Fruit fly (Drosophila melanogaster): ENCODE results near the gene HLH4C.

- no peak for TF ChIP-seq CG6163 (GFP tag; IDR thresholded peaks at IDR 0.05)
- no peak for TF ChIP-seq CG16779 (tag; optimal IDR thresholded peaks at IDR 0.05)
- no peak for TF ChIP-seq Smox (GFP tag; optimal IDR thresholded peaks at IDR 0.05)
- no peak for TF ChIP-seq CG3032 (tag; optimal IDR thresholded peaks at IDR 0.05)
- no peak for TF ChIP-seq Hr39 (GFP tag; optimal IDR thresholded peaks at IDR 0.05)
- TF ChIP-seq CG6854 (GFP tag; optimal IDR thresholded peaks at IDR 0.05) = no peak
- no peak for TF ChIP-seq CG1621 (tag; optimal IDR thresholded peaks at IDR 0.05)
- TF ChIP-seq Sox15 (GFP tag; optimal IDR thresholded peaks at IDR 0.05) = no peak
- TF ChIP-seq CG31627 (GFP tag; optimal IDR thresholded peaks at IDR 0.05) = no peak
- TF ChIP-seq cyc (GFP tag; optimal IDR thresholded peaks at IDR 0.05) = no peak
Observed at dm6 chrX:4605313-4605712, 41.9 kb downstream of the HLH4C start.

Data from whole organism, prepupa.